Worm (Caenorhabditis elegans): ENCODE results near the gene srb-1.

- TF ChIP-seq elt-3 (tag; optimal IDR thresholded peaks at IDR 0.05): no peak
- TF ChIP-seq ceh-28 (tag; optimal IDR thresholded peaks at IDR 0.05): no peak
- no peak for TF ChIP-seq ceh-9 (tag; optimal IDR thresholded peaks at IDR 0.05)
- TF ChIP-seq ama-1 (optimal IDR thresholded peaks at IDR 0.05): no peak
- TF ChIP-seq ZK546.5 (tag; optimal IDR thresholded peaks at IDR 0.05): no peak
- no peak for TF ChIP-seq pha-4 (tag; optimal IDR thresholded peaks at IDR 0.05)
- TF ChIP-seq nhr-11 (tag; optimal IDR thresholded peaks at IDR 0.05): no peak
- no peak for TF ChIP-seq snpc-4 (tag; optimal IDR thresholded peaks at IDR 0.05)
- TF ChIP-seq nhr-12 (tag; optimal IDR thresholded peaks at IDR 0.05): no peak
- no peak for TF ChIP-seq nhr-25 (tag; optimal IDR thresholded peaks at IDR 0.05)
- TF ChIP-seq ztf-4 (tag; optimal IDR thresholded peaks at IDR 0.05): no peak
Measured at ce11 chrII:5131800-5132199, 39.0 kb downstream of the srb-1 start.

All from whole organism, L3 larva.